Fruit fly (Drosophila melanogaster) whole organism, embryonic: ENCODE data around the gene Ugt305A1.
A peak's percentile ranks its signal among the peaks of the same experiment; 100 is the strongest.

Source experiments
- Aef1 ChIP-seq: fragments of 200-800 bp; sonication (Bioruptor generic); IDR thresholded peaks from 3 replicates; pipeline ENCODE4 v1.3.6; 2022; ENCODE audit warnings: missing biosample characterization, missing genetic modification characterization
- CG10462 ChIP-seq: fragments of 200-800 bp; sonication (Bioruptor generic); optimal IDR thresholded peaks from 2 replicates; lab custom pipeline; 2016; ENCODE audit warnings: missing biosample characterization, missing genetic modification characterization
- CG10565 ChIP-seq: fragments of 200-800 bp; sonication (Bioruptor generic); optimal IDR thresholded peaks from 3 replicates; lab custom pipeline; 2016; ENCODE audit warnings: missing biosample characterization, mild to moderate bottlenecking, missing genetic modification characterization
- CG10654 ChIP-seq: fragments of 200-800 bp; sonication (Bioruptor generic); optimal IDR thresholded peaks from 2 replicates; lab custom pipeline; 2016; ENCODE audit warnings: missing biosample characterization, missing genetic modification characterization
- CG11696 ChIP-seq: fragments of 200-800 bp; sonication (Bioruptor generic); IDR thresholded peaks from 2 replicates; pipeline ENCODE4 v1.3.6; 2022; ENCODE audit warnings: missing biosample characterization, missing genetic modification characterization
- CG12219 ChIP-seq: fragments of 200-800 bp; sonication (Bioruptor generic); optimal IDR thresholded peaks from 3 replicates; lab custom pipeline; 2018; ENCODE audit warnings: missing biosample characterization, mild to moderate bottlenecking, missing genetic modification characterization
- CG12769 ChIP-seq: fragments of 200-800 bp; sonication (Bioruptor generic); optimal IDR thresholded peaks from 2 replicates; lab custom pipeline; 2019; ENCODE audit warnings: missing biosample characterization, mild to moderate bottlenecking, missing genetic modification characterization, moderate library complexity
- CG14050 ChIP-seq: fragments of 200-800 bp; sonication (Bioruptor generic); IDR thresholded peaks from 3 replicates; pipeline ENCODE4 v1.3.6; 2022; ENCODE audit warnings: missing biosample characterization, missing genetic modification characterization
- CG15696 ChIP-seq: fragments of 200-800 bp; sonication (Bioruptor generic); optimal IDR thresholded peaks from 2 replicates; lab custom pipeline; 2019; ENCODE audit warnings: missing biosample characterization, mild to moderate bottlenecking, missing genetic modification characterization, moderate library complexity
- CG16815 ChIP-seq: fragments of 200-800 bp; sonication (Bioruptor generic); optimal IDR thresholded peaks from 3 replicates; lab custom pipeline; 2017; ENCODE audit warnings: missing biosample characterization, mild to moderate bottlenecking, missing genetic modification characterization
- CG17186 ChIP-seq: fragments of 200-800 bp; sonication (Bioruptor generic); optimal IDR thresholded peaks from 3 replicates; lab custom pipeline; 2017; ENCODE audit warnings: missing biosample characterization, missing genetic modification reagents, missing genetic modification characterization
- CG18599 ChIP-seq: fragments of 200-800 bp; sonication (Bioruptor generic); optimal IDR thresholded peaks from 3 replicates; lab custom pipeline; 2017; ENCODE audit warnings: missing biosample characterization, missing genetic modification characterization, mild to moderate bottlenecking, moderate library complexity, missing genetic modification reagents
- CG3163 ChIP-seq: fragments of 200-800 bp; sonication (Bioruptor generic); optimal IDR thresholded peaks from 3 replicates; lab custom pipeline; 2016; ENCODE audit warnings: missing biosample characterization, missing genetic modification characterization
- CG4328 ChIP-seq: fragments of 200-800 bp; sonication (Bioruptor generic); optimal IDR thresholded peaks from 3 replicates; lab custom pipeline; 2017; ENCODE audit warnings: missing biosample characterization, missing genetic modification reagents, missing genetic modification characterization
- CG6689 ChIP-seq: fragments of 200-800 bp; sonication (Bioruptor generic); IDR thresholded peaks from 2 replicates; pipeline ENCODE4 v1.3.6; 2022; ENCODE audit warnings: missing biosample characterization, missing genetic modification characterization
- CG7271 ChIP-seq: fragments of 200-800 bp; sonication (Bioruptor generic); optimal IDR thresholded peaks from 2 replicates; lab custom pipeline; 2018; ENCODE audit warnings: missing biosample characterization, mild to moderate bottlenecking, missing genetic modification characterization, moderate library complexity
- CG7556 ChIP-seq: fragments of 200-800 bp; sonication (Bioruptor generic); optimal IDR thresholded peaks from 2 replicates; lab custom pipeline; 2017; ENCODE audit warnings: missing biosample characterization, mild to moderate bottlenecking, missing genetic modification characterization
- CG7745 ChIP-seq: fragments of 200-800 bp; sonication (Bioruptor generic); optimal IDR thresholded peaks from 2 replicates; lab custom pipeline; 2018; ENCODE audit warnings: missing biosample characterization, mild to moderate bottlenecking, missing genetic modification characterization, moderate library complexity
- CG8089 ChIP-seq: fragments of 200-800 bp; sonication (Bioruptor generic); optimal IDR thresholded peaks from 3 replicates; lab custom pipeline; 2016; ENCODE audit warnings: missing biosample characterization, missing genetic modification characterization
- CG9215 ChIP-seq: fragments of 200-800 bp; sonication (Bioruptor generic); IDR thresholded peaks from 2 replicates; pipeline ENCODE4 v1.3.6; 2022; ENCODE audit warnings: missing biosample characterization, missing genetic modification characterization
- CG9817 ChIP-seq: fragments of 200-800 bp; sonication (Bioruptor generic); optimal IDR thresholded peaks from 2 replicates; lab custom pipeline; 2018; ENCODE audit warnings: missing biosample characterization, mild to moderate bottlenecking, missing genetic modification characterization, moderate library complexity
- CG9932 ChIP-seq: fragments of 200-800 bp; sonication (Bioruptor generic); IDR thresholded peaks from 2 replicates; pipeline ENCODE4 v1.3.6; 2022; ENCODE audit warnings: missing biosample characterization, missing genetic modification characterization
- Camta ChIP-seq: fragments of 200-800 bp; sonication (Bioruptor generic); optimal IDR thresholded peaks from 2 replicates; lab custom pipeline; 2016; ENCODE audit warnings: missing biosample characterization, missing genetic modification characterization
- Chrac-16 ChIP-seq: fragments of 200-800 bp; sonication (Bioruptor generic); optimal IDR thresholded peaks from 3 replicates; lab custom pipeline; 2016; ENCODE audit warnings: missing biosample characterization, missing genetic modification characterization
- Dll ChIP-seq: fragments of 200-800 bp; sonication (Bioruptor generic); IDR thresholded peaks from 4 replicates; pipeline ENCODE4 v1.3.6; 2022; ENCODE audit warnings: missing biosample characterization, missing genetic modification characterization; ENCODE audit not compliant: partially characterized antibody
- MESR4 ChIP-seq: fragments of 200-800 bp; sonication (Bioruptor generic); optimal IDR thresholded peaks from 2 replicates; lab custom pipeline; 2018; ENCODE audit warnings: missing biosample characterization, mild to moderate bottlenecking, missing genetic modification characterization, moderate library complexity
- Nf-YA ChIP-seq: fragments of 200-800 bp; sonication (Bioruptor generic); IDR thresholded peaks from 2 replicates; pipeline ENCODE4 v1.3.6; 2022; ENCODE audit warnings: missing biosample characterization, missing genetic modification characterization
- Nf-YC ChIP-seq: fragments of 200-800 bp; optimal IDR thresholded peaks from 3 replicates; lab custom pipeline; 2019; ENCODE audit warnings: missing biosample characterization, mild to moderate bottlenecking, missing genetic modification characterization, moderate library complexity
- Oaz ChIP-seq: fragments of 200-800 bp; sonication (Bioruptor generic); IDR thresholded peaks from 2 replicates; pipeline ENCODE4 v1.3.6; 2022; ENCODE audit warnings: missing biosample characterization, missing genetic modification characterization
- PHDP ChIP-seq: fragments of 200-800 bp; sonication (Bioruptor generic); optimal IDR thresholded peaks from 3 replicates; lab custom pipeline; 2018; ENCODE audit warnings: missing biosample characterization, mild to moderate bottlenecking, missing genetic modification characterization, moderate library complexity
- Sox102F ChIP-seq: fragments of 200-800 bp; sonication (Bioruptor generic); optimal IDR thresholded peaks from 2 replicates; lab custom pipeline; 2018; ENCODE audit warnings: missing biosample characterization, mild to moderate bottlenecking, missing genetic modification characterization, moderate library complexity
- Xbp1 ChIP-seq: fragments of 200-800 bp; sonication (Bioruptor generic); optimal IDR thresholded peaks from 3 replicates; lab custom pipeline; 2016; ENCODE audit warnings: missing biosample characterization, mild to moderate bottlenecking, missing genetic modification characterization
- al ChIP-seq: fragments of 200-800 bp; sonication (Bioruptor generic); IDR thresholded peaks from 2 replicates; pipeline ENCODE4 v1.3.6; 2022; ENCODE audit warnings: missing biosample characterization, missing genetic modification characterization
- crp ChIP-seq, 2 experiments: fragments of 200-800 bp; sonication (Bioruptor generic); optimal IDR thresholded peaks; 2 replicates in 1 of 2; 3 replicates in 1 of 2; lab custom pipeline; 2017; ENCODE audit warnings: missing biosample characterization in 2 of 2, missing genetic modification characterization in 2 of 2, mild to moderate bottlenecking in 1 of 2, moderate library complexity in 1 of 2
- dimm ChIP-seq: fragments of 200-800 bp; sonication (Bioruptor generic); IDR thresholded peaks from 2 replicates; pipeline ENCODE4 v1.3.6; 2022; ENCODE audit warnings: missing biosample characterization, missing genetic modification characterization
- ham ChIP-seq: fragments of 200-800 bp; sonication (Bioruptor generic); IDR thresholded peaks from 2 replicates; pipeline ENCODE4 v1.3.6; 2022; ENCODE audit warnings: missing biosample characterization, missing genetic modification characterization
- hb ChIP-seq: fragments of 200-800 bp; sonication (Bioruptor generic); IDR thresholded peaks from 3 replicates; pipeline ENCODE4 v1.3.6; 2022; ENCODE audit warnings: missing biosample characterization, missing genetic modification characterization; ENCODE audit not compliant: partially characterized antibody
- ind ChIP-seq: fragments of 200-800 bp; sonication (Bioruptor generic); optimal IDR thresholded peaks from 3 replicates; lab custom pipeline; 2016; ENCODE audit warnings: missing biosample characterization, missing genetic modification characterization
- insv ChIP-seq, 2 experiments: fragments of 200-800 bp; sonication (Bioruptor generic); optimal IDR thresholded peaks; 3 replicates each; lab custom pipeline; 2016 to 2018; ENCODE audit warnings: missing biosample characterization in 2 of 2, missing genetic modification characterization in 2 of 2
- lilli ChIP-seq: fragments of 200-800 bp; sonication (Bioruptor generic); optimal IDR thresholded peaks from 3 replicates; lab custom pipeline; 2016; ENCODE audit warnings: missing biosample characterization, missing genetic modification characterization
- nerfin-2 ChIP-seq: fragments of 200-800 bp; sonication (Bioruptor generic); IDR thresholded peaks from 2 replicates; pipeline ENCODE4 v1.3.6; 2022; ENCODE audit warnings: missing biosample characterization, missing genetic modification characterization; ENCODE audit not compliant: partially characterized antibody
- nom ChIP-seq: fragments of 200-800 bp; sonication (Bioruptor generic); optimal IDR thresholded peaks from 2 replicates; lab custom pipeline; 2017; ENCODE audit warnings: missing biosample characterization, missing genetic modification characterization, mild to moderate bottlenecking, moderate library complexity, missing genetic modification reagents
- onecut ChIP-seq: fragments of 200-800 bp; sonication (Bioruptor generic); IDR thresholded peaks from 2 replicates; pipeline ENCODE4 v1.3.6; 2022; ENCODE audit warnings: missing biosample characterization, missing genetic modification characterization
- pzg ChIP-seq: fragments of 200-800 bp; sonication (Bioruptor generic); optimal IDR thresholded peaks from 3 replicates; lab custom pipeline; 2018; ENCODE audit warnings: missing biosample characterization, mild to moderate bottlenecking, missing genetic modification characterization, moderate library complexity
- ranshi ChIP-seq: fragments of 200-800 bp; sonication (Bioruptor generic); IDR thresholded peaks from 2 replicates; pipeline ENCODE4 v1.3.6; 2022; ENCODE audit warnings: missing biosample characterization, missing genetic modification characterization
- ro ChIP-seq: fragments of 200-800 bp; sonication (Bioruptor generic); IDR thresholded peaks from 2 replicates; pipeline ENCODE4 v1.3.6; 2022; ENCODE audit warnings: missing biosample characterization, missing genetic modification characterization
- seq ChIP-seq: fragments of 200-800 bp; sonication (Bioruptor generic); IDR thresholded peaks from 2 replicates; pipeline ENCODE4 v1.3.6; 2022; ENCODE audit warnings: missing biosample characterization, missing genetic modification characterization
- toy ChIP-seq: fragments of 200-800 bp; sonication (Bioruptor generic); IDR thresholded peaks from 2 replicates; pipeline ENCODE4 v1.3.6; 2022; ENCODE audit warnings: missing biosample characterization, missing genetic modification characterization
- wek ChIP-seq: fragments of 200-800 bp; sonication (Bioruptor generic); optimal IDR thresholded peaks from 3 replicates; lab custom pipeline; 2018; ENCODE audit warnings: missing biosample characterization, mild to moderate bottlenecking, missing genetic modification characterization, moderate library complexity

The Ugt305A1 gene

dm6 chr3L:4040247-4040925, 19.2 kb upstream of the Ugt305A1 start, which contains the start of the genes CG11593 and Rcd5 (continued):
- peak; percentile 86 for TF ChIP-seq CG9215
- TF ChIP-seq CG12769 (tag; lab: Kevin White, UChicago): no peak
- no peak for TF ChIP-seq hb (GFP tag; lab: Robert Waterston, UW)
- peak; percentile 60; the same call in 1 of the 2 replicates for TF ChIP-seq toy (GFP tag; lab: Robert Waterston, UW)
- no peak for TF ChIP-seq CG7556
- TF ChIP-seq MESR4 (GFP tag; lab: Kevin White, UChicago): peak; percentile 98
- TF ChIP-seq ro: no peak
- no peak for TF ChIP-seq CG10565 (GFP tag; lab: Kevin White, UChicago)
- no peak for TF ChIP-seq Nf-YC (tag; lab: Kevin White, UChicago)
- TF ChIP-seq ranshi (GFP tag; lab: Robert Waterston, UW): peak; percentile 82; the same call in 1 of the 2 replicates
- no peak for TF ChIP-seq CG12219
- TF ChIP-seq wek (GFP tag; lab: Kevin White, UChicago): no peak
- TF ChIP-seq Xbp1: peak; percentile 78
- TF ChIP-seq dimm (GFP tag; lab: Robert Waterston, UW): no peak
- peak in 1 of 2 experiments; percentile 66 for TF ChIP-seq crp (GFP tag; optimal IDR thresholded peaks at IDR 0.05; lab: Kevin White, UChicago)
- peak; percentile 48 for TF ChIP-seq CG16815 (GFP tag; lab: Kevin White, UChicago)
- peak; percentile 42 for TF ChIP-seq CG4328 (GFP tag; lab: Kevin White, UChicago)
- peak; percentile 59 for TF ChIP-seq ham
- TF ChIP-seq pzg (GFP tag; lab: Kevin White, UChicago): peak; percentile 66
- no peak for TF ChIP-seq Dll (GFP tag; lab: Robert Waterston, UW)
- peak; percentile 41; the same call in 1 of the 2 replicates for TF ChIP-seq Nf-YA (GFP tag; lab: Robert Waterston, UW)
- TF ChIP-seq lilli: no peak
- TF ChIP-seq Camta (GFP tag; lab: Kevin White, UChicago): no peak
- peak; percentile 77 for TF ChIP-seq CG9817
- no peak for TF ChIP-seq CG10462
- peak; percentile 69 for TF ChIP-seq CG17186
- no peak for TF ChIP-seq CG11696 (GFP tag; lab: Robert Waterston, UW)
- peak; percentile 53 for TF ChIP-seq CG18599 (GFP tag; lab: Kevin White, UChicago)
- TF ChIP-seq CG14050: peak; percentile 62; the same call in 1 of the 3 replicates
- peak; percentile 90 for TF ChIP-seq Aef1 (GFP tag; lab: Robert Waterston, UW)
- TF ChIP-seq CG3163 (GFP tag; lab: Kevin White, UChicago): no peak
- TF ChIP-seq Sox102F (GFP tag; lab: Kevin White, UChicago): peak; percentile 65
- TF ChIP-seq onecut: no peak
- peak; percentile 50 for TF ChIP-seq CG15696 (tag; lab: Kevin White, UChicago)
- peak; percentile 82 for TF ChIP-seq al (GFP tag; lab: Robert Waterston, UW)
- TF ChIP-seq nerfin-2 (GFP tag; lab: Robert Waterston, UW): no peak
- peak; percentile 65 for TF ChIP-seq CG10654
- peak; percentile 68 for TF ChIP-seq Oaz (GFP tag; lab: Robert Waterston, UW)
- peak; percentile 61 for TF ChIP-seq CG7271 (tag; lab: Kevin White, UChicago)
- peak; percentile 56 for TF ChIP-seq Chrac-16
- no peak for TF ChIP-seq CG7745 (tag; lab: Kevin White, UChicago)
- TF ChIP-seq nom (GFP tag; lab: Kevin White, UChicago): no peak
- peak; percentile 72 for TF ChIP-seq ind (GFP tag; lab: Kevin White, UChicago)
- peak in 1 of 2 experiments; percentile 19 for TF ChIP-seq insv (GFP tag; optimal IDR thresholded peaks at IDR 0.05; lab: Kevin White, UChicago)
- TF ChIP-seq PHDP (tag; lab: Kevin White, UChicago): no peak
- TF ChIP-seq CG6689 (GFP tag; lab: Robert Waterston, UW): peak; percentile 88
- TF ChIP-seq CG9932 (GFP tag; lab: Robert Waterston, UW): peak; percentile 92
- TF ChIP-seq seq (GFP tag; lab: Robert Waterston, UW): peak; percentile 57; the same call in 1 of the 2 replicates
- TF ChIP-seq CG8089: no peak
